Worm (Caenorhabditis elegans) whole organism, late embryonic: ENCODE data around the gene erh-2.

ENCODE experiments used
- ama-1 ChIP-seq: fragments of 150-350 bp; optimal IDR thresholded peaks from 2 replicates; lab custom pipeline; 2014
- nhr-232 ChIP-seq: sonication (generic microtip); optimal IDR thresholded peaks from 2 replicates; lab custom pipeline; 2016; ENCODE audit warnings: missing genetic modification characterization, missing compliant biosample characterization
- unc-55 ChIP-seq: sonication (generic microtip); optimal IDR thresholded peaks from 2 replicates; lab custom pipeline; 2017; ENCODE audit warnings: missing biosample characterization, missing genetic modification reagents, missing genetic modification characterization

DNA sequence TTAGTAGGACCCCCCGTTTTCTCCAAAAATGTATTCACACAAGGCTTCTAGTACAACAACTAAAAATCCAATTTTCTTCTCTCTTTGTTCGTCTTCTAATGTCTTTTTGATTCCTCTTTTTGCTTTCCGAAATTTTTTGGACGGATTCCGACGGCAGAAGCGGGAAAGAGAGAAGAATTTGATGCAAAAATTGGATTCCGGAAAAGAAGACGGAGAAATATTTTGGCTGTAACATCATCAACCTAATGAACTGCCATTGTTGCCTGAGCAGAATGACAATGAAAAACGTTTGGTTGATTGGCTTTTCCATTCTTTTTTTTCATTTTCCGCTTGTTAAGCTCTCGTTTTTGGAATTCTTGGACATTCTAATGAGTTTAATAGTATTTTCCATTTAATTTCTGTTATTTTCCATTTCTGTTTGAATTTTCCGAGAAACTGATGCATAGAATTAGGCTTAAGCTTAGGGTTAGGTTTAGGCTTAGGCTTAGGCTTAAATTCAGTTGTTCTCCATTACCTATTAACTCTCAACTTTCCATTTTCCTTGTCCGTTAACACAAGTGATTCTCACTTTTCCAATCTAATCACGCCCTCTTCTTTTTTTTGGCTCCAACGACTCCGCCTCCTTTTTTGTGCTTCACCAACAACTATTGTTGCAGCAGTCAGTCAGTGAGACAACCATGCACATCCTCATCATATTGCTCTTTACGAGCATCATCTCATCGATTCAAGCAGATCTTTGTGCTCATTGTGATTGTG, 29.5 kb downstream of the erh-2 start, which contains the start of gene lron-5:
- no peak for TF ChIP-seq ama-1
- TF ChIP-seq nhr-232 (tag; lab: Kevin White, UChicago), result no peak
- no peak for TF ChIP-seq unc-55 (GFP tag; lab: Kevin White, UChicago)
